Fruit fly (Drosophila melanogaster) whole organism, embryonic: ENCODE measurements around the gene Nup98-96.

Experiments
- Atf6 ChIP-seq: fragments of 200-800 bp; sonication (Bioruptor generic); IDR thresholded peaks from 2 replicates; pipeline ENCODE4 v1.3.6; 2022; ENCODE audit warnings: missing biosample characterization, missing genetic modification characterization
- CG10209 ChIP-seq: fragments of 200-800 bp; sonication (Bioruptor generic); optimal IDR thresholded peaks from 3 replicates; lab custom pipeline; 2017; ENCODE audit warnings: missing biosample characterization, mild to moderate bottlenecking, missing genetic modification characterization, missing genetic modification reagents
- CG10979 ChIP-seq: fragments of 200-800 bp; sonication (Bioruptor generic); optimal IDR thresholded peaks from 2 replicates; lab custom pipeline; 2018; ENCODE audit warnings: missing biosample characterization, mild to moderate bottlenecking, missing genetic modification characterization, moderate library complexity
- CG12219 ChIP-seq: fragments of 200-800 bp; sonication (Bioruptor generic); optimal IDR thresholded peaks from 3 replicates; lab custom pipeline; 2018; ENCODE audit warnings: missing biosample characterization, mild to moderate bottlenecking, missing genetic modification characterization
- CG12391 ChIP-seq: fragments of 200-800 bp; sonication (Bioruptor generic); optimal IDR thresholded peaks from 3 replicates; lab custom pipeline; 2018; ENCODE audit warnings: missing biosample characterization, mild to moderate bottlenecking, missing genetic modification characterization, moderate library complexity
- CG12769 ChIP-seq: fragments of 200-800 bp; sonication (Bioruptor generic); optimal IDR thresholded peaks from 2 replicates; lab custom pipeline; 2019; ENCODE audit warnings: missing biosample characterization, mild to moderate bottlenecking, missing genetic modification characterization, moderate library complexity
- CG13775 ChIP-seq: fragments of 200-800 bp; sonication (Bioruptor generic); optimal IDR thresholded peaks from 3 replicates; lab custom pipeline; 2017; ENCODE audit warnings: missing biosample characterization, mild to moderate bottlenecking, missing genetic modification characterization
- CG14965 ChIP-seq: fragments of 200-800 bp; sonication (Bioruptor generic); optimal IDR thresholded peaks from 2 replicates; lab custom pipeline; 2016; ENCODE audit warnings: missing biosample characterization, missing genetic modification characterization, borderline replicate concordance
- CG1529 ChIP-seq: fragments of 200-800 bp; sonication (Bioruptor generic); optimal IDR thresholded peaks from 3 replicates; lab custom pipeline; 2018; ENCODE audit warnings: missing biosample characterization, missing genetic modification characterization
- CG15479 ChIP-seq: fragments of 200-800 bp; sonication (Bioruptor generic); optimal IDR thresholded peaks from 3 replicates; lab custom pipeline; 2019; ENCODE audit warnings: missing biosample characterization, mild to moderate bottlenecking, missing genetic modification characterization, moderate library complexity
- CG16863 ChIP-seq: fragments of 200-800 bp; sonication (Bioruptor generic); optimal IDR thresholded peaks from 3 replicates; lab custom pipeline; 2016; ENCODE audit warnings: missing biosample characterization, missing genetic modification characterization
- CG17359 ChIP-seq: fragments of 200-800 bp; sonication (Bioruptor generic); optimal IDR thresholded peaks from 3 replicates; lab custom pipeline; 2018; ENCODE audit warnings: missing biosample characterization, mild to moderate bottlenecking, missing genetic modification characterization, moderate library complexity
- CG17802 ChIP-seq: fragments of 200-800 bp; sonication (Bioruptor generic); optimal IDR thresholded peaks from 2 replicates; lab custom pipeline; 2018; ENCODE audit warnings: missing biosample characterization, mild to moderate bottlenecking, missing genetic modification characterization, moderate library complexity
- CG18262 ChIP-seq: fragments of 200-800 bp; optimal IDR thresholded peaks from 3 replicates; lab custom pipeline; 2019; ENCODE audit warnings: missing biosample characterization, mild to moderate bottlenecking, missing genetic modification characterization, moderate library complexity
- CG1832 ChIP-seq: fragments of 200-800 bp; sonication (Bioruptor generic); optimal IDR thresholded peaks from 2 replicates; lab custom pipeline; 2017; ENCODE audit warnings: missing biosample characterization, mild to moderate bottlenecking, missing genetic modification characterization, inconsistent platforms
- CG32532 ChIP-seq: fragments of 200-800 bp; sonication (Bioruptor generic); IDR thresholded peaks from 2 replicates; pipeline ENCODE4 v1.3.6; 2022; ENCODE audit warnings: missing biosample characterization, missing genetic modification characterization
- CG32772 ChIP-seq: fragments of 200-800 bp; sonication (Bioruptor generic); IDR thresholded peaks from 2 replicates; pipeline ENCODE4 v1.3.6; 2022; ENCODE audit warnings: missing biosample characterization, missing genetic modification characterization
- CG33213 ChIP-seq: fragments of 200-800 bp; sonication (Bioruptor generic); optimal IDR thresholded peaks from 3 replicates; lab custom pipeline; 2016; ENCODE audit warnings: missing biosample characterization, missing genetic modification characterization
- CG34422 ChIP-seq: fragments of 200-800 bp; sonication (Bioruptor generic); IDR thresholded peaks from 3 replicates; pipeline ENCODE4 v1.3.6; 2022; ENCODE audit warnings: missing biosample characterization, missing genetic modification characterization
- CG43689 ChIP-seq: fragments of 200-800 bp; sonication (Bioruptor generic); IDR thresholded peaks from 2 replicates; pipeline ENCODE4 v1.3.6; 2022; ENCODE audit warnings: missing biosample characterization, missing genetic modification characterization
- CG6683 ChIP-seq: fragments of 200-800 bp; sonication (Bioruptor generic); optimal IDR thresholded peaks from 2 replicates; lab custom pipeline; 2017; ENCODE audit warnings: missing biosample characterization, mild to moderate bottlenecking, missing genetic modification characterization, missing genetic modification reagents
- CG7987 ChIP-seq: fragments of 200-800 bp; sonication (Bioruptor generic); optimal IDR thresholded peaks from 2 replicates; lab custom pipeline; 2018; ENCODE audit warnings: missing biosample characterization, mild to moderate bottlenecking, missing genetic modification characterization, moderate library complexity
- CkIIα-i1 ChIP-seq: fragments of 200-800 bp; sonication (Bioruptor generic); IDR thresholded peaks from 2 replicates; pipeline ENCODE4 v1.3.6; 2022; ENCODE audit warnings: missing biosample characterization, missing genetic modification characterization
- D19B ChIP-seq: fragments of 200-800 bp; sonication (Bioruptor generic); optimal IDR thresholded peaks from 2 replicates; lab custom pipeline; 2017; ENCODE audit warnings: missing biosample characterization, mild to moderate bottlenecking, missing genetic modification characterization
- Dbx ChIP-seq: fragments of 200-800 bp; sonication (Bioruptor generic); IDR thresholded peaks from 3 replicates; pipeline ENCODE4 v1.3.6; 2022; ENCODE audit warnings: missing biosample characterization, missing genetic modification characterization
- Dref ChIP-seq: fragments of 200-800 bp; sonication (Bioruptor generic); IDR thresholded peaks from 2 replicates; pipeline ENCODE4 v1.3.6; 2022; ENCODE audit warnings: missing biosample characterization, missing genetic modification characterization
- Gug ChIP-seq: fragments of 200-800 bp; sonication (Bioruptor generic); IDR thresholded peaks from 4 replicates; pipeline ENCODE4 v1.3.6; 2022; ENCODE audit warnings: missing biosample characterization, missing genetic modification characterization
- Lhr ChIP-seq: fragments of 200-800 bp; sonication (Bioruptor generic); optimal IDR thresholded peaks from 3 replicates; lab custom pipeline; 2017; ENCODE audit warnings: mild to moderate bottlenecking, missing biosample characterization, missing genetic modification reagents, missing genetic modification characterization
- NFAT ChIP-seq: fragments of 200-800 bp; sonication (Bioruptor generic); IDR thresholded peaks from 2 replicates; pipeline ENCODE4 v1.3.6; 2022; ENCODE audit warnings: missing biosample characterization, missing genetic modification characterization
- Nf-YB ChIP-seq: fragments of 200-800 bp; sonication (Bioruptor generic); optimal IDR thresholded peaks from 3 replicates; lab custom pipeline; 2019; ENCODE audit warnings: missing biosample characterization, mild to moderate bottlenecking, missing genetic modification characterization, moderate library complexity
- Usf ChIP-seq: fragments of 200-800 bp; sonication (Bioruptor generic); optimal IDR thresholded peaks from 2 replicates; lab custom pipeline; 2017; ENCODE audit warnings: missing genotype, missing biosample characterization, missing genetic modification characterization
- cad ChIP-seq: fragments of >200 bp; optimal IDR thresholded peaks from 2 replicates; lab custom pipeline; 2017; ENCODE audit warnings: missing biosample characterization, missing genetic modification characterization
- corto ChIP-seq: fragments of 200-800 bp; sonication (Bioruptor generic); optimal IDR thresholded peaks from 2 replicates; lab custom pipeline; 2016; ENCODE audit warnings: missing biosample characterization, mild to moderate bottlenecking, missing genetic modification characterization, moderate library complexity
- croc ChIP-seq: fragments of 200-800 bp; sonication (Bioruptor generic); conservative IDR thresholded peaks from 3 replicates; pipeline ENCODE4 v1.3.6; 2022; ENCODE audit warnings: missing biosample characterization, missing genetic modification characterization
- danr ChIP-seq: fragments of 200-800 bp; sonication (Bioruptor generic); IDR thresholded peaks from 2 replicates; pipeline ENCODE4 v1.3.6; 2022; ENCODE audit warnings: missing biosample characterization, missing genetic modification characterization
- dimm ChIP-seq: fragments of 200-800 bp; sonication (Bioruptor generic); IDR thresholded peaks from 2 replicates; pipeline ENCODE4 v1.3.6; 2022; ENCODE audit warnings: missing biosample characterization, missing genetic modification characterization
- dmrt11E ChIP-seq: fragments of 200-800 bp; sonication (Bioruptor generic); optimal IDR thresholded peaks from 3 replicates; lab custom pipeline; 2018; ENCODE audit warnings: missing biosample characterization, mild to moderate bottlenecking, missing genetic modification characterization, moderate library complexity
- emc ChIP-seq: fragments of 200-800 bp; sonication (Bioruptor generic); optimal IDR thresholded peaks from 2 replicates; lab custom pipeline; 2016; ENCODE audit warnings: missing biosample characterization, missing genetic modification characterization
- ewg ChIP-seq: fragments of 200-800 bp; sonication (Bioruptor generic); optimal IDR thresholded peaks from 3 replicates; lab custom pipeline; 2017; ENCODE audit warnings: mild to moderate bottlenecking, missing biosample characterization, missing genetic modification reagents, missing genetic modification characterization
- fd96Cb ChIP-seq: fragments of 200-800 bp; sonication (Bioruptor generic); optimal IDR thresholded peaks from 2 replicates; lab custom pipeline; 2018; ENCODE audit warnings: missing biosample characterization, mild to moderate bottlenecking, missing genetic modification characterization, moderate library complexity
- gsb ChIP-seq: fragments of 200-800 bp; sonication (Bioruptor generic); IDR thresholded peaks from 2 replicates; pipeline ENCODE4 v1.3.6; 2022; ENCODE audit warnings: missing biosample characterization, missing genetic modification characterization
- insv ChIP-seq, 2 experiments: fragments of 200-800 bp; sonication (Bioruptor generic); optimal IDR thresholded peaks; 3 replicates each; lab custom pipeline; 2016 to 2018; ENCODE audit warnings: missing biosample characterization in 2 of 2, missing genetic modification characterization in 2 of 2
- jing ChIP-seq: fragments of 200-800 bp; sonication (Bioruptor generic); optimal IDR thresholded peaks from 2 replicates; lab custom pipeline; 2018; ENCODE audit warnings: missing biosample characterization, mild to moderate bottlenecking, missing genetic modification characterization
- mirr ChIP-seq: fragments of 200-800 bp; sonication (Bioruptor generic); optimal IDR thresholded peaks from 3 replicates; lab custom pipeline; 2018; ENCODE audit warnings: missing biosample characterization, mild to moderate bottlenecking, missing genetic modification characterization
- nmo ChIP-seq: fragments of 200-800 bp; sonication (Bioruptor generic); optimal IDR thresholded peaks from 2 replicates; lab custom pipeline; 2018; ENCODE audit warnings: missing biosample characterization, mild to moderate bottlenecking, missing genetic modification characterization, moderate library complexity
- run ChIP-seq: fragments of 200-800 bp; sonication (Bioruptor generic); optimal IDR thresholded peaks from 3 replicates; lab custom pipeline; 2018; ENCODE audit warnings: missing biosample characterization, mild to moderate bottlenecking, missing genetic modification characterization
- slou ChIP-seq: fragments of 200-800 bp; sonication (Bioruptor generic); optimal IDR thresholded peaks from 3 replicates; lab custom pipeline; 2016; ENCODE audit warnings: missing biosample characterization, missing genetic modification characterization
- tin ChIP-seq: fragments of 200-800 bp; sonication (Bioruptor generic); optimal IDR thresholded peaks from 3 replicates; lab custom pipeline; 2016; ENCODE audit warnings: missing biosample characterization, missing genetic modification characterization
- usp ChIP-seq: fragments of >200 bp; optimal IDR thresholded peaks from 2 replicates; lab custom pipeline; 2017; ENCODE audit warnings: missing biosample characterization, missing genetic modification characterization
- vfl ChIP-seq: fragments of 200-800 bp; sonication (Bioruptor generic); optimal IDR thresholded peaks from 2 replicates; lab custom pipeline; 2016; ENCODE audit warnings: missing biosample characterization, missing genetic modification characterization
- zen ChIP-seq: fragments of 200-800 bp; sonication (Bioruptor generic); optimal IDR thresholded peaks from 3 replicates; lab custom pipeline; 2018; ENCODE audit warnings: missing biosample characterization, mild to moderate bottlenecking, missing genetic modification characterization, moderate library complexity

Gene Nup98-96

dm6 chr3R:23783961-23784360, 2.5 kb upstream of the Nup98-96 start (continued):
- TF ChIP-seq CG34422 (GFP tag; lab: Robert Waterston, UW) (peak; percentile 73; the same call in 2 of the 3 replicates), CG14965 (GFP tag; lab: Kevin White, UChicago) (no peak), CG10209 (peak; percentile 76), Gug (peak; percentile 35; the same call in 1 of the 4 replicates), CG1529 (GFP tag; lab: Kevin White, UChicago) (peak; percentile 83), dmrt11E (tag; lab: Kevin White, UChicago) (peak; percentile 93), nmo (GFP tag; lab: Kevin White, UChicago) (peak; percentile 93), Atf6 (GFP tag; lab: Robert Waterston, UW) (peak; percentile 60; the same call in 1 of the 2 replicates), usp (GFP tag; lab: Kevin White, UChicago) (no peak), ewg (peak; percentile 70), CG12219 (GFP tag; lab: Kevin White, UChicago) (peak; percentile 75), danr (GFP tag; lab: Robert Waterston, UW) (peak; percentile 46; the same call in 1 of the 2 replicates), dimm (GFP tag; lab: Robert Waterston, UW) (no peak), emc (GFP tag; lab: Kevin White, UChicago) (no peak), NFAT (GFP tag; lab: Robert Waterston, UW) (no peak), croc (GFP tag; lab: Robert Waterston, UW) (peak; percentile 72), CG17802 (tag; lab: Kevin White, UChicago) (peak; percentile 43), D19B (GFP tag; lab: Kevin White, UChicago) (no peak), CG7987 (GFP tag; lab: Kevin White, UChicago) (no peak), CG12391 (tag; lab: Kevin White, UChicago) (peak; percentile 81), CG32772 (GFP tag; lab: Robert Waterston, UW) (peak; percentile 65), slou (no peak), tin (GFP tag; lab: Kevin White, UChicago) (peak; percentile 62), CG17359 (tag; lab: Kevin White, UChicago) (peak; percentile 72), fd96Cb (tag; lab: Kevin White, UChicago) (peak; percentile 89), CG18262 (peak; percentile 94), CG33213 (GFP tag; lab: Kevin White, UChicago) (peak; percentile 11), cad (GFP tag; lab: Kevin White, UChicago) (no peak), CG6683 (GFP tag; lab: Kevin White, UChicago) (peak; percentile 26), jing (peak; percentile 71), insv (GFP tag; optimal IDR thresholded peaks at IDR 0.05; lab: Kevin White, UChicago) (no peak), gsb (GFP tag; lab: Robert Waterston, UW) (no peak), Dref (GFP tag; lab: Robert Waterston, UW) (no peak), CG10979 (peak; percentile 92), run (peak; percentile 53), CG1832 (GFP tag; lab: Kevin White, UChicago) (no peak), Dbx (GFP tag; lab: Robert Waterston, UW) (no peak), Nf-YB (GFP tag; lab: Kevin White, UChicago) (peak; percentile 45), mirr (GFP tag; lab: Kevin White, UChicago) (no peak), Usf (GFP tag; lab: Kevin White, UChicago) (peak; percentile 5), zen (tag; lab: Kevin White, UChicago) (peak; percentile 60), CG43689 (GFP tag; lab: Robert Waterston, UW) (no peak), CkIIα-i1 (GFP tag; lab: Robert Waterston, UW) (no peak), CG16863 (GFP tag; lab: Kevin White, UChicago) (peak; percentile 38), CG12769 (tag; lab: Kevin White, UChicago) (peak; percentile 31), Lhr (GFP tag; lab: Kevin White, UChicago) (peak; percentile 70), corto (GFP tag; lab: Kevin White, UChicago) (peak; percentile 31), CG15479 (no peak), CG13775 (GFP tag; lab: Kevin White, UChicago) (peak; percentile 77), CG32532 (peak; percentile 45; the same call in 1 of the 2 replicates), vfl (GFP tag; lab: Kevin White, UChicago) (no peak)
